Fruit fly (Drosophila melanogaster) whole organism, adult: ENCODE results near the gene Pak3.

Source experiments
- CG1620 ChIP-seq: fragments of 200-800 bp; sonication (Bioruptor generic); optimal IDR thresholded peaks from 2 replicates; lab custom pipeline; 2016; ENCODE audit warnings: missing biosample characterization, missing genetic modification characterization
- CG5204 ChIP-seq: fragments of 200-800 bp; sonication (Bioruptor generic); optimal IDR thresholded peaks from 2 replicates; lab custom pipeline; 2016; ENCODE audit warnings: missing biosample characterization, missing genetic modification characterization
- CG7045 ChIP-seq: fragments of 200-800 bp; sonication (Bioruptor generic); optimal IDR thresholded peaks from 2 replicates; lab custom pipeline; 2017; ENCODE audit warnings: missing biosample characterization, mild to moderate bottlenecking, missing genetic modification characterization
- CG7101 ChIP-seq: fragments of 200-800 bp; sonication (Bioruptor generic); optimal IDR thresholded peaks from 2 replicates; lab custom pipeline; 2018; ENCODE audit warnings: missing biosample characterization, mild to moderate bottlenecking, missing genetic modification characterization, moderate library complexity
- Crg-1 ChIP-seq: fragments of 200-800 bp; sonication (Bioruptor generic); optimal IDR thresholded peaks from 2 replicates; lab custom pipeline; 2016; ENCODE audit warnings: missing biosample characterization, missing genetic modification characterization
- Hr96 ChIP-seq: fragments of 200-800 bp; sonication (Bioruptor generic); optimal IDR thresholded peaks from 2 replicates; lab custom pipeline; 2016; ENCODE audit warnings: missing biosample characterization, missing genetic modification characterization
- bab1 ChIP-seq: fragments of 200-800 bp; sonication (Bioruptor generic); optimal IDR thresholded peaks from 3 replicates; lab custom pipeline; 2019; ENCODE audit warnings: missing biosample characterization, mild to moderate bottlenecking, missing genetic modification characterization, moderate library complexity
- pad ChIP-seq: fragments of 200-800 bp; sonication (Bioruptor generic); optimal IDR thresholded peaks from 3 replicates; lab custom pipeline; 2017; ENCODE audit warnings: missing biosample characterization, missing genetic modification characterization, mild to moderate bottlenecking, moderate library complexity, missing genetic modification reagents
- tj ChIP-seq: fragments of 200-800 bp; sonication (Bioruptor generic); optimal IDR thresholded peaks from 3 replicates; lab custom pipeline; 2017; ENCODE audit warnings: missing biosample characterization, mild to moderate bottlenecking, missing genetic modification characterization, moderate library complexity

DNA sequence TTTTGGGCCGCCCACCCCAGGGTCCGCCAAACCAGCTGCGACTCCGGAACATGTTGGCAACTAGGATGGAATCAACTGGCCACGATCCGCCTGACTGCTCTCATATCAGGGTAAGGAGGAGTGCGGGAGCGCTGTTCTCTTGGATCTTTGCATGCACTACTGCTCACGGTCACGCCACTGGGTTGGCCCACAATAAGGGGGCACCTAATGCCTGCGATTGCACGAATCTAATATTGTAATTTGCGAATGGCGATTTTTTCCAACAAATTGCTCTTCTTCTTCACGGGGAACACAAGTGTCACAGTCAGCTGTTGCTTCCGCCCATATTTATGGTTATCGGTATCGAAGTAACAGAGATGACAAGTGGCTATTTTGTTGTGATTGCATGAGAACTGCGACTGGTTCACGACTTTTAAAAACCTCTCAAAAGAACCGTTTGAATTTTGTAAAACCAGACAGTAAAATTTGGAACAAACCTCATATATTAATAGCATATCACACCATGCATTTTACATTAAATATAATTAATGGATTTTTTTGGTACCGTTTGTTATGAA, 12.2 kb downstream of the Pak3 start, which contains the start of gene ema:
- TF ChIP-seq CG7101 (tag; lab: Kevin White, UChicago) (peak; percentile 17), tj (GFP tag; lab: Kevin White, UChicago) (no peak), bab1 (GFP tag; lab: Kevin White, UChicago) (peak; percentile 83), Hr96 (GFP tag; lab: Kevin White, UChicago) (no peak), CG7045 (GFP tag; lab: Kevin White, UChicago) (no peak), Crg-1 (GFP tag; lab: Kevin White, UChicago) (no peak), CG1620 (peak; percentile 21), CG5204 (GFP tag; lab: Kevin White, UChicago) (no peak), pad (GFP tag; lab: Kevin White, UChicago) (peak; percentile 12)
